Worm (Caenorhabditis elegans) whole organism, early embryonic: Measurements from ENCODE around the gene F13B6.2.

ENCODE experiments used
- ama-1 ChIP-seq: fragments of 150-350 bp; optimal IDR thresholded peaks from 2 replicates; lab custom pipeline; 2014
- scrt-1 ChIP-seq: fragments of 200-800 bp; sonication (Bioruptor generic); IDR thresholded peaks from 2 replicates; pipeline ENCODE4 v1.3.6; 2022; ENCODE audit warnings: missing genetic modification characterization, missing compliant biosample characterization

- TF ChIP-seq ama-1: no peak
- TF ChIP-seq scrt-1 (GFP tag; lab: Robert Waterston, UW): no peak
Observed at ce11 chrIV:7507841-7508509, 47.9 kb upstream of the F13B6.2 start, which contains the start of the genes vdac-1 and R05G6.5.
